Worm (Caenorhabditis elegans): ENCODE data around the gene srd-4.

DNA sequence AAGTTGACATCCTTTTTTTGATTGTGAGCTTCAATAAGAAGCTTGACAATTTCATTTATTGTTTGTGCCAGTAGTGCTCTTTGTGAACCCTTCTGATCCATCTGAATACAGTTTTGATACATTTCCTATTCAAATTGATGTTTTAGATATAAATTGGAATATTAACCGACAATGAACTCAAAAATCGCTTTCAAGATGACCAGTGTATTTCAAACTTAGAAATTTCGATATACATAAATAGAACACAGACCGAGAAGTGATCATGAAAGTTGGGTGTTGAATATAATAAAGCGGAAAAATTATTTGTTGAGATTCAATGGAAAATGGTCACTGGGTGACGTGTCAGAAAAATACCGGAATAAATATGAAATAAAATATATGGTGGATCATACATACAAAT, 3.4 kb upstream of the srd-4 start, which contains the start of gene elpc-3:
- TF ChIP-seq him-1 (tag; optimal IDR thresholded peaks at IDR 0.05) (no peak), W03F9.2 (tag; optimal IDR thresholded peaks at IDR 0.05) (no peak)
